Worm (Caenorhabditis elegans): Measurements from ENCODE around the gene deg-1.

DNA sequence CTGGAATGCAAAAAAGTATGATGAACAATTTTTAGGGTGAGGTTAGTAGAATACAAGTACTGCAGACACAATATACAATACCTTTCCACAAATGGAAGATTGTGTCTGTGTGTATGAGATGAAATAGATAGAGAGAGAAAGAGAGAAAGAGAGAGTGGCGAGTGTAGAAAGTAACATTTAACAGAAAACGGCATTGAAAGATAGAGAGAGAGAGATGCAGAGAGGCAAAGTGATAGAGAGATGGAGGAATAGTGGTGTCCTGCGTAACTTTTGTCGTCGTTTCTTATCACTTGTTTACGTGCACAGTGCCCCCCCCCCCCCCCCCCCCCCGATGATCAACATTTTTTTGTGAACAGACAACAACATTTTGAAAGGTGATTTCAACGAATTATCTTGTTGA lies 61.9 kb downstream of the deg-1 start:
- TF ChIP-seq fos-1 (tag; optimal IDR thresholded peaks at IDR 0.05) (no peak), nhr-11 (tag; optimal IDR thresholded peaks at IDR 0.05) (no peak), ztf-11 (tag; optimal IDR thresholded peaks at IDR 0.05) (no peak), nhr-237 (tag; optimal IDR thresholded peaks at IDR 0.05) (no peak), ama-1 (optimal IDR thresholded peaks at IDR 0.05) (no peak), nhr-12 (tag; optimal IDR thresholded peaks at IDR 0.05) (no peak), elt-3 (tag; optimal IDR thresholded peaks at IDR 0.05) (no peak), nhr-67 (tag; optimal IDR thresholded peaks at IDR 0.05) (no peak), zag-1 (tag; optimal IDR thresholded peaks at IDR 0.05) (no peak), unc-39 (tag; optimal IDR thresholded peaks at IDR 0.05) (no peak), nhr-77 (tag; optimal IDR thresholded peaks at IDR 0.05) (no peak), skn-1 (tag; optimal IDR thresholded peaks at IDR 0.05) (no peak)
